Worm (Caenorhabditis elegans) whole organism, L4 larva: Measurements from ENCODE around the gene arrd-8.

ENCODE experiments used
- F49E8.2 ChIP-seq: sonication (generic microtip); optimal IDR thresholded peaks from 2 replicates; lab custom pipeline; 2016; ENCODE audit warnings: missing compliant biosample characterization, mild to moderate bottlenecking, missing genetic modification characterization, borderline replicate concordance
- nhr-76 ChIP-seq: fragments of 150-350 bp; optimal IDR thresholded peaks from 2 replicates; lab custom pipeline; 2014; ENCODE audit warnings: missing biosample characterization, missing genetic modification characterization

DNA sequence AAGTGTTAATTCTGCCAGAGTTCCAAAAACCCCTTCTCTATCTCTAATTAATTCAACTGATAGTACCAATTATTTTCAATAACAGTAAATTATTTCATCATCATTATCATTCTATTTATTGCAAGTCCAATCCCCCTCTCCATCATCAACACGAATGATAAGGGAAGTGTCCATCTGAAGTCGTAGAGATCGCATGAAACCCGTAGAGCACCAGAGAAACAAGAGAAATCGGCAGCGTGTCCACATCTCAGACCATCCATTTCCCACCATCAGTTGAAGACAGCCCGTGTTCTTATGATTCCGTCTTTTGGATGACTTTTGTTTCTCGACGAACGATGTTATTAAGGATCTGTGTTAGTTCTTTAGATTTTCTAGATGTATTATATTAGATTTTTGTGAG lies 11.4 kb upstream of the arrd-8 start:
- no peak for TF ChIP-seq nhr-76
- TF ChIP-seq F49E8.2 (tag; lab: Kevin White, UChicago), result no peak
